Fruit fly (Drosophila melanogaster) whole organism, embryonic: ENCODE results near the gene ppk20.

Source experiments
- Asciz ChIP-seq: fragments of 200-800 bp; sonication (Bioruptor generic); optimal IDR thresholded peaks from 2 replicates; lab custom pipeline; 2017; ENCODE audit warnings: missing biosample characterization, mild to moderate bottlenecking, missing genetic modification characterization, missing genetic modification reagents
- Dll ChIP-seq: fragments of 200-800 bp; sonication (Bioruptor generic); IDR thresholded peaks from 4 replicates; pipeline ENCODE4 v1.3.6; 2022; ENCODE audit warnings: missing biosample characterization, missing genetic modification characterization; ENCODE audit not compliant: partially characterized antibody
- Oli ChIP-seq: fragments of 200-800 bp; sonication (Bioruptor generic); optimal IDR thresholded peaks from 2 replicates; lab custom pipeline; 2018; ENCODE audit warnings: missing biosample characterization, mild to moderate bottlenecking, missing genetic modification characterization, moderate library complexity
- esg ChIP-seq: fragments of 200-800 bp; sonication (Bioruptor generic); conservative IDR thresholded peaks from 2 replicates; pipeline ENCODE4 v1.3.6; 2022; ENCODE audit warnings: missing biosample characterization, missing genetic modification characterization
- pan ChIP-seq, 4 experiments: fragments of >200 bp in 3 of 4; fragments of 200-800 bp in 1 of 4; sonication (Bioruptor generic) in 1 of 4; optimal IDR thresholded peaks in 3 of 4; IDR thresholded peaks in 1 of 4; 2 replicates each; pipeline versions ENCODE4 v1.3.6 to Lab custom; 2017 to 2022; ENCODE audit warnings: missing biosample characterization in 2 of 4, missing genetic modification characterization in 2 of 4, mixed read lengths in 1 of 4
- z ChIP-seq: fragments of 200-800 bp; sonication (Bioruptor generic); IDR thresholded peaks from 3 replicates; pipeline ENCODE4 v1.3.6; 2022; ENCODE audit warnings: missing biosample characterization, missing genetic modification characterization

DNA sequence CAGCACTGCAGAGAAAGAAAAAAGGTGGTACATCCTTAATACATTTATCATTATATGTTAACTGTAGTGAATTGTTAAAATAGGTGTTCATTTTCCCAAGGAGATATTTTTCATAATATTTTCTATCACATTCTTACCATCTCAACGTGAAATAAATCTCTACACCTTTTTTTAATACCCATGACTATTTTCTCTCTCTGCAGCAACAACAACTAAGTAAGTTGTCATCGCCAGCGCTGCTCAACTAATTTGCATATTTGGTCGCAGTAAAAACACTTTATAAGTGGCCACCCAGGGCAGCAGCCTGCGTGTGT, 21.8 kb upstream of the ppk20 start:
- TF ChIP-seq esg (GFP tag; lab: Robert Waterston, UW) (0 out of 2 replicates have a peak, but pooled peaks have one; percentile 38), Oli (tag; lab: Kevin White, UChicago) (peak; percentile 53), z (no peak), pan (optimal IDR thresholded peaks at IDR 0.05; lab: Kevin White, UChicago) (no peak), pan (GFP tag; optimal IDR thresholded peaks at IDR 0.05 in 1 of 2, IDR thresholded peaks at IDR 0.05 in 1 of 2) (no peak), Asciz (GFP tag; lab: Kevin White, UChicago) (peak; percentile 39), Dll (GFP tag; lab: Robert Waterston, UW) (no peak)
